Worm (Caenorhabditis elegans) whole organism, L4/young adult: ENCODE results near the gene C25D7.16.
"Not testable (repeated sequence)": the region's sequence is repeated elsewhere in the genome, so short reads cannot be mapped to it uniquely, and the experiment has no call there.

ENCODE experiments used
- W03F9.2 ChIP-seq: fragments of 150-350 bp; optimal IDR thresholded peaks from 2 replicates; lab custom pipeline; 2014; ENCODE audit warnings: missing biosample characterization, missing genetic modification characterization
- dao-5 ChIP-seq: sonication (generic microtip); optimal IDR thresholded peaks from 2 replicates; lab custom pipeline; 2016; ENCODE audit warnings: missing genotype, missing genetic modification characterization, moderate library complexity, missing compliant biosample characterization
- him-1 ChIP-seq: sonication (generic microtip); optimal IDR thresholded peaks from 2 replicates; lab custom pipeline; 2016; ENCODE audit warnings: missing genotype, missing genetic modification reagents, missing genetic modification characterization, missing compliant biosample characterization

ce11 chrV:15036769-15037168 lies 19.2 kb upstream of the C25D7.16 start, which contains the start of gene melo-3:
- TF ChIP-seq W03F9.2, dao-5, him-1 (tag; lab: Kevin White, UChicago): not testable (repeated sequence)
